Worm (Caenorhabditis elegans) whole organism, midembryonic: ENCODE measurements around the gene F09C12.8.

ENCODE experiments used
- T22C8.4 ChIP-seq: fragments of 200-800 bp; sonication (Bioruptor generic); IDR thresholded peaks from 2 replicates; pipeline ENCODE4 v1.3.6; 2022; ENCODE audit warnings: missing genetic modification characterization, missing compliant biosample characterization
- med-1 ChIP-seq: sonication (generic microtip); optimal IDR thresholded peaks from 2 replicates; lab custom pipeline; 2017; ENCODE audit warnings: missing genetic modification characterization, mild to moderate bottlenecking, missing compliant biosample characterization, antibody characterized with exemption, missing genetic modification reagents; ENCODE audit not compliant: insufficient read depth
- ref-1 ChIP-seq: fragments of 200-800 bp; sonication (Bioruptor generic); conservative IDR thresholded peaks from 2 replicates; pipeline ENCODE4 v1.3.6; 2022; ENCODE audit warnings: missing genetic modification reagents, missing genetic modification characterization, missing compliant biosample characterization
- ztf-29 ChIP-seq: fragments of 200-800 bp; sonication (Bioruptor generic); IDR thresholded peaks from 2 replicates; pipeline ENCODE4 v1.3.6; 2022; ENCODE audit warnings: missing genetic modification reagents, missing genetic modification characterization, missing compliant biosample characterization

ce11 chrII:5163283-5163682, 51.1 kb downstream of the F09C12.8 start, which contains the start of gene srb-5:
- TF ChIP-seq ztf-29 (GFP tag; lab: Robert Waterston, UW) (no peak), T22C8.4 (GFP tag; lab: Robert Waterston, UW) (no peak), ref-1 (GFP tag; lab: Robert Waterston, UW) (no peak), med-1 (no peak)
